Worm (Caenorhabditis elegans) whole organism, L2 larva: ENCODE data around the gene srw-83.

ENCODE experiments used
- C34F6.9 ChIP-seq: fragments of 150-350 bp; optimal IDR thresholded peaks from 2 replicates; lab custom pipeline; 2014; ENCODE audit warnings: missing biosample characterization, missing genetic modification characterization
- R02D3.7 ChIP-seq: fragments of 150-350 bp; optimal IDR thresholded peaks from 2 replicates; lab custom pipeline; 2014; ENCODE audit warnings: missing biosample characterization, missing genetic modification characterization
- ZK546.5 ChIP-seq: sonication (generic microtip); optimal IDR thresholded peaks from 2 replicates; lab custom pipeline; 2017; ENCODE audit warnings: missing biosample characterization, missing genetic modification characterization
- aly-2 ChIP-seq: fragments of 150-350 bp; optimal IDR thresholded peaks from 2 replicates; lab custom pipeline; 2014; ENCODE audit warnings: missing biosample characterization, missing genetic modification characterization
- ama-1 ChIP-seq: fragments of 150-350 bp; optimal IDR thresholded peaks from 2 replicates; lab custom pipeline; 2018; ENCODE audit warnings: inconsistent platforms
- blmp-1 ChIP-seq: sonication (generic microtip); optimal IDR thresholded peaks from 2 replicates; lab custom pipeline; 2017; ENCODE audit warnings: missing genetic modification characterization, mild to moderate bottlenecking, missing compliant biosample characterization, antibody characterized with exemption, moderate library complexity; ENCODE audit not compliant: insufficient read depth
- ceh-16 ChIP-seq: fragments of 150-350 bp; optimal IDR thresholded peaks from 2 replicates; lab custom pipeline; 2014; ENCODE audit warnings: missing biosample characterization, missing genetic modification characterization
- ceh-82 ChIP-seq: fragments of 150-350 bp; optimal IDR thresholded peaks from 2 replicates; lab custom pipeline; 2014; ENCODE audit warnings: missing biosample characterization, missing genetic modification characterization
- egl-27 ChIP-seq: sonication (generic microtip); optimal IDR thresholded peaks from 3 replicates; lab custom pipeline; 2017; ENCODE audit warnings: missing biosample characterization, missing genetic modification reagents, missing genetic modification characterization
- elt-1 ChIP-seq: fragments of 150-350 bp; optimal IDR thresholded peaks from 2 replicates; lab custom pipeline; 2014; ENCODE audit warnings: missing biosample characterization, missing genetic modification characterization
- elt-3 ChIP-seq: sonication (generic microtip); optimal IDR thresholded peaks from 2 replicates; lab custom pipeline; 2017; ENCODE audit warnings: missing biosample characterization, missing genetic modification characterization
- gmeb-1 ChIP-seq: fragments of 150-350 bp; optimal IDR thresholded peaks from 2 replicates; lab custom pipeline; 2014; ENCODE audit warnings: missing biosample characterization, missing genetic modification characterization
- lin-13 ChIP-seq: fragments of 150-350 bp; optimal IDR thresholded peaks from 2 replicates; lab custom pipeline; 2014; ENCODE audit warnings: missing biosample characterization, missing genetic modification reagents, missing genetic modification characterization
- lin-39 ChIP-seq: fragments of 150-350 bp; optimal IDR thresholded peaks from 2 replicates; lab custom pipeline; 2014; ENCODE audit warnings: missing biosample characterization, missing genetic modification reagents, missing genetic modification characterization
- lsy-2 ChIP-seq, 2 experiments: fragments of 150-350 bp in 1 of 2; sonication (generic microtip) in 1 of 2; optimal IDR thresholded peaks; 2 replicates each; lab custom pipeline; 2014 to 2017; ENCODE audit warnings: missing biosample characterization in 2 of 2, missing genetic modification characterization in 2 of 2
- mab-5 ChIP-seq: fragments of 150-350 bp; optimal IDR thresholded peaks from 2 replicates; lab custom pipeline; 2014; ENCODE audit warnings: missing biosample characterization, missing genetic modification characterization
- mbf-1 ChIP-seq: sonication (generic microtip); optimal IDR thresholded peaks from 2 replicates; lab custom pipeline; 2017; ENCODE audit warnings: missing biosample characterization, missing genetic modification characterization
- mdl-1 ChIP-seq, 2 experiments: fragments of 150-350 bp in 1 of 2; sonication (generic microtip) in 1 of 2; optimal IDR thresholded peaks; 2 replicates each; lab custom pipeline; 2017; ENCODE audit warnings: missing biosample characterization in 2 of 2, missing genetic modification characterization in 2 of 2
- nhr-10 ChIP-seq: sonication (generic microtip); optimal IDR thresholded peaks from 2 replicates; lab custom pipeline; 2017; ENCODE audit warnings: missing biosample characterization, missing genetic modification characterization
- nhr-11 ChIP-seq: fragments of 150-350 bp; optimal IDR thresholded peaks from 2 replicates; lab custom pipeline; 2014; ENCODE audit warnings: missing biosample characterization, missing genetic modification characterization
- nhr-129 ChIP-seq: fragments of 150-350 bp; optimal IDR thresholded peaks from 2 replicates; lab custom pipeline; 2014; ENCODE audit warnings: missing biosample characterization, missing genetic modification characterization
- nhr-23 ChIP-seq: fragments of 150-350 bp; optimal IDR thresholded peaks from 2 replicates; lab custom pipeline; 2014; ENCODE audit warnings: missing biosample characterization, missing genetic modification reagents, missing genetic modification characterization
- nhr-6 ChIP-seq: fragments of 150-350 bp; optimal IDR thresholded peaks from 2 replicates; lab custom pipeline; 2014; ENCODE audit warnings: missing biosample characterization, missing genetic modification characterization
- nhr-77 ChIP-seq: fragments of 150-350 bp; optimal IDR thresholded peaks from 2 replicates; lab custom pipeline; 2014; ENCODE audit warnings: missing biosample characterization, missing genetic modification characterization
- peb-1 ChIP-seq: fragments of 150-350 bp; optimal IDR thresholded peaks from 2 replicates; lab custom pipeline; 2014; ENCODE audit warnings: missing biosample characterization, missing genetic modification characterization
- sma-3 ChIP-seq: sonication (generic microtip); optimal IDR thresholded peaks from 2 replicates; lab custom pipeline; 2016; ENCODE audit warnings: missing genetic modification reagents, missing genetic modification characterization, missing compliant biosample characterization
- sma-9 ChIP-seq, 2 experiments: fragments of 150-350 bp in 1 of 2; sonication (generic microtip) in 1 of 2; optimal IDR thresholded peaks; 2 replicates each; lab custom pipeline; 2014 to 2016; ENCODE audit warnings: missing genetic modification characterization in 2 of 2, mild to moderate bottlenecking in 1 of 2, missing biosample characterization in 1 of 2, missing compliant biosample characterization in 1 of 2, missing genetic modification reagents in 1 of 2, moderate library complexity in 1 of 2
- unc-39 ChIP-seq: fragments of 150-350 bp; optimal IDR thresholded peaks from 2 replicates; lab custom pipeline; 2014; ENCODE audit warnings: missing biosample characterization, missing genetic modification characterization
- unc-62 ChIP-seq: fragments of 150-350 bp; optimal IDR thresholded peaks from 2 replicates; lab custom pipeline; 2014; ENCODE audit warnings: missing biosample characterization, missing genetic modification reagents, missing genetic modification characterization
- ztf-1 ChIP-seq: fragments of 200-800 bp; sonication (Bioruptor generic); conservative IDR thresholded peaks from 2 replicates; pipeline ENCODE4 v1.3.6; 2022; ENCODE audit warnings: missing genetic modification characterization, missing compliant biosample characterization
- ztf-11 ChIP-seq: sonication (generic microtip); optimal IDR thresholded peaks from 2 replicates; lab custom pipeline; 2017; ENCODE audit warnings: missing biosample characterization, missing genetic modification characterization
- ztf-4 ChIP-seq: fragments of 150-350 bp; optimal IDR thresholded peaks from 2 replicates; lab custom pipeline; 2014; ENCODE audit warnings: missing biosample characterization, missing genetic modification characterization

Gene srw-83

DNA sequence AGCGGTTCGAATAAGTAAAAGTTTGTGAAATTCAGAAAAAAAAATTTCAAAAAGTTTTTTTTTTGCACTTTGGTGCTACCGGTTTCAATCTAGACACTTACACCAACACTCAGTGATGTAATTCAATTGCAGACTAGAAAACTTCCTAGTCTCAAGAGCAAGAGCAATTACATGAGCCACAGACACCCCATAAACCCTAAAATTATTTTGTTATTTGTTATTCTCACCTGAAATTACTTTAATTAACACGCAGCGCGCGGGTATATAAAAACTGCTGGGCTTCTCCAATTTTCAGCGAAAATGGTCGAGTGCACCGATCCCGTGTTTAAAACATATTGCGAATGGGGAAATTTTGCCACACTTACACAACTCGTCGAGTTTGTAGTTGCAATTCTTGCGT is at the start of gene srw-83:
srw-83 (plus strand) TSS at position 301 of the 400 bp plus-strand sequence.
- TF ChIP-seq elt-1 (no peak), mbf-1 (no peak), unc-39 (no peak), ztf-11 (tag; lab: Kevin White, UChicago) (no peak), mdl-1 (tag; optimal IDR thresholded peaks at IDR 0.05; lab: Kevin White, UChicago) (no peak), ztf-1 (GFP tag; lab: Robert Waterston, UW) (no peak)

DNA sequence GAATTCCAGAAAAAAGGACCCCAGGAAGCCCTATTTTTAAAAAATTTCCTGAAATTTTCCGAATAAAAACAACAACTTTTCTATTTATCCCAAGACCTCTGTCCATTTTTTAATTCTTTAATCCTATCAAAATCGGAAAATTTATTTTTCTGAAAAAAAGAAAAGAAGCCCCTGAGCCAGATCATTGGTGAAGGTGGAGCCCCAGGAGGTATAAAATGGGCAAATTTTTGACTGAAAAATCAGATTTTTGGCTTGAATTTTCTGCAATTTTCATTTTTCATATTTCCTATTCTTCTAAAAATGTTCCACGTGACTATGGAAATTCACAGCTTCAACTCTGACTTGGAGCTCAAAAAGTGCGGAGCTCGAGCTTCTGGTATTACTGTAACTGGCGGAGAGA is 47.6 kb upstream of the srw-83 start, which contains the start of gene Y51A2B.8:
Y51A2B.8 (plus strand) TSS at position 301 of the 400 bp plus-strand sequence.
- TF ChIP-seq ceh-16 (tag; lab: Kevin White, UChicago), result no peak
- TF ChIP-seq peb-1 (tag; lab: Kevin White, UChicago), result no peak
- TF ChIP-seq nhr-23 (tag; lab: Kevin White, UChicago), result no peak
- TF ChIP-seq ztf-4 (tag; lab: Kevin White, UChicago), result no peak
- TF ChIP-seq C34F6.9 (tag; lab: Kevin White, UChicago), result no peak
- TF ChIP-seq unc-62 (GFP tag; lab: Kevin White, UChicago), result no peak

DNA sequence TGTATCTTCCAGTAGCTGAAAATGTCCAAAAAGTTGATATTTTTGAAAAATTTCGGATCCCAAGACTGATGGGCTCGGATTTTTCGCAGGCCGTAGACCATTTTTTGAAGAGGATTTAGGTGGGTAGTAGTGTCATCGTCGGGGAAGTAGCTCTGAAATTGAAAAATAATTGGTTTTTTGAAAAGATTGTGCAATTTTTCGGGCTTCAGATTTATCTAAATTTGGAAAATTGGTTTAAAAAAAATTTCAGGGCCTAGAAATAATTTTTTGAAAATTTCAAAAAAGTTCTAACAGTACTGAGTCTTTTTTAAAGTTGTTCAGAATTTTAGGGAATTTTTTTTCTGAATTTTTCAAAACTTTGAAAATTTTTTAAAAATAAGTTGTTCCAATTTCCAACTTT is 43.8 kb upstream of the srw-83 start, which contains the start of gene nhr-288:
nhr-288 (minus strand) TSS at position 101 of the 400 bp plus-strand sequence.
- TF ChIP-seq ceh-82 (tag; lab: Kevin White, UChicago), result no peak
- TF ChIP-seq ceh-16 (tag; lab: Kevin White, UChicago), result no peak
- no peak for TF ChIP-seq gmeb-1 (tag; lab: Kevin White, UChicago)
- TF ChIP-seq elt-1, result no peak
- TF ChIP-seq lsy-2 (tag; optimal IDR thresholded peaks at IDR 0.05; lab: Kevin White, UChicago), result no peak
- no peak for TF ChIP-seq mbf-1
- no peak for TF ChIP-seq sma-3 (GFP tag; lab: Kevin White, UChicago)
- no peak for TF ChIP-seq aly-2 (tag; lab: Kevin White, UChicago)
- no peak for TF ChIP-seq nhr-129 (tag; lab: Kevin White, UChicago)
- TF ChIP-seq elt-3 (tag; lab: Kevin White, UChicago), result no peak
- no peak for TF ChIP-seq C34F6.9 (tag; lab: Kevin White, UChicago)
- no peak for TF ChIP-seq lin-39
- TF ChIP-seq lin-13 (GFP tag; lab: Kevin White, UChicago), result no peak
- no peak for TF ChIP-seq nhr-23 (tag; lab: Kevin White, UChicago)
- TF ChIP-seq ZK546.5 (tag; lab: Kevin White, UChicago), result no peak
- no peak for TF ChIP-seq nhr-6 (tag; lab: Kevin White, UChicago)
- no peak for TF ChIP-seq mdl-1 (tag; optimal IDR thresholded peaks at IDR 0.05; lab: Kevin White, UChicago)
- TF ChIP-seq egl-27 (tag; lab: Kevin White, UChicago), result no peak
- TF ChIP-seq R02D3.7, result no peak
- no peak for TF ChIP-seq sma-9 (GFP tag; optimal IDR thresholded peaks at IDR 0.05; lab: Kevin White, UChicago)
- TF ChIP-seq sma-9 (tag; optimal IDR thresholded peaks at IDR 0.05; lab: Kevin White, UChicago), result no peak

DNA sequence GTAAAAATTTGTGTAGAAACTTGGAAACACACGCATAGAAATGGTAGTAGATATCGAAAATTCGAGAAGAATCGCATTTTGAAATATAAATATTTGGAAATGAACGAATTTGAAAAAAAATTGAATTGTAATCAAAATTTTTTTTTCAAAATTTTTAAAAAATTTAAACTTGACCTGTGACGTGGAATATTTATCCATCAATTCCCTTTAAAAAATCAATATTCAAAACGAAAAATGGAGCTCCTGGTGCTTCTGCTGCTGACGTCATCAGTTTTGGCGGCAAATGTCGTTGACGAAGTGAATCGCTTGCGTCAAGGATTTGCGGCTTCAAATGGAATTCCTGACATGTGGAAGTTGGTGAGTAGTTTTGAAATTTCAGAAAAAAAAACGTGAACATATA is 37.3 kb upstream of the srw-83 start, which contains the start of the genes Y51A2B.4 and Y51A2B.5:
Y51A2B.4 (minus strand) TSS at position 101 of the 400 bp plus-strand sequence.
Y51A2B.5 (plus strand) TSS at position 232 of the 400 bp plus-strand sequence.
- no peak for TF ChIP-seq nhr-77 (tag; lab: Kevin White, UChicago)
- no peak for TF ChIP-seq ceh-16 (tag; lab: Kevin White, UChicago)
- TF ChIP-seq R02D3.7, result no peak
- no peak for TF ChIP-seq egl-27 (tag; lab: Kevin White, UChicago)
- no peak for TF ChIP-seq mbf-1
- no peak for TF ChIP-seq C34F6.9 (tag; lab: Kevin White, UChicago)
- TF ChIP-seq mab-5 (tag; lab: Kevin White, UChicago), result no peak
- no peak for TF ChIP-seq nhr-10
- no peak for TF ChIP-seq peb-1 (tag; lab: Kevin White, UChicago)
- TF ChIP-seq ama-1 (lab: Kevin White, UChicago), result no peak
- TF ChIP-seq ztf-11 (tag; lab: Kevin White, UChicago), result no peak
- TF ChIP-seq ztf-4 (tag; lab: Kevin White, UChicago), result no peak
- no peak for TF ChIP-seq nhr-11 (tag; lab: Kevin White, UChicago)
- TF ChIP-seq blmp-1 (tag; lab: Kevin White, UChicago), result no peak
- TF ChIP-seq sma-3 (GFP tag; lab: Kevin White, UChicago), result no peak
- no peak for TF ChIP-seq elt-1
- no peak for TF ChIP-seq lin-13 (GFP tag; lab: Kevin White, UChicago)
- TF ChIP-seq unc-62 (GFP tag; lab: Kevin White, UChicago), result no peak
- no peak for TF ChIP-seq ceh-82 (tag; lab: Kevin White, UChicago)
- TF ChIP-seq mdl-1 (tag; optimal IDR thresholded peaks at IDR 0.05; lab: Kevin White, UChicago), result no peak
- TF ChIP-seq, all 48 proteins: peak for 0

DNA sequence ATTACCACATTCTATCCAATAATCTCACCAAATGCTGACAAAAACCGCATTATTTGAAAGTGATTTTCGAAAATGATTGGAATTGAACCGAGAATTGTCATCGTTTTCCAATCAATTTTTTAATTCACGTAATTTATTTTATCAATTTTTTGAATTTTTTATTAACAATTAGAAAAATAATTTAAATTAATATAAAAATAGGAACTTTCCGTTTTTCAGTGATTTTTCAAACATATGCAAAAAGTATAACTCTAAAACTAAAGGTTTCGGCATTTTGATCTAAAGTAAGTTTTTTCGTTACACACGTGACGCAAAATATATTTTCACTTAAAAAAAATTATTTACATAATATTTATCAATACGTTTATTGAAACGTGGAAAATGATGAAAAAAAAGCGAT is 32.2 kb upstream of the srw-83 start, which contains the start of gene Y51A2B.6:
Y51A2B.6 (minus strand) TSS at position 101 of the 400 bp plus-strand sequence.
- TF ChIP-seq mdl-1 (tag; optimal IDR thresholded peaks at IDR 0.05; lab: Kevin White, UChicago), result no peak
- TF ChIP-seq ztf-11 (tag; lab: Kevin White, UChicago), result no peak
- no peak for TF ChIP-seq blmp-1 (tag; lab: Kevin White, UChicago)
- TF ChIP-seq lin-13 (GFP tag; lab: Kevin White, UChicago), result no peak
- no peak for TF ChIP-seq nhr-129 (tag; lab: Kevin White, UChicago)
